Worm (Caenorhabditis elegans) whole organism, mixed stage, embryonic: Measurements from ENCODE around the gene C13A2.9.
A peak's percentile ranks its signal among the peaks of the same experiment; 100 is the strongest.

ENCODE experiments used
- ceh-43 ChIP-seq: fragments of 200-800 bp; sonication (Bioruptor generic); optimal IDR thresholded peaks from 2 replicates; lab custom pipeline; 2018; ENCODE audit warnings: mild to moderate bottlenecking, missing genetic modification characterization, moderate library complexity, missing compliant biosample characterization
- ces-1 ChIP-seq: fragments of 150-350 bp; optimal IDR thresholded peaks from 2 replicates; lab custom pipeline; 2014; ENCODE audit warnings: missing biosample characterization, missing genetic modification reagents, missing genetic modification characterization
- drap-1 ChIP-seq: fragments of 200-800 bp; sonication (Bioruptor generic); optimal IDR thresholded peaks from 3 replicates; lab custom pipeline; 2018; ENCODE audit warnings: mild to moderate bottlenecking, missing genetic modification characterization, missing compliant biosample characterization
- mep-1 ChIP-seq: fragments of 150-350 bp; optimal IDR thresholded peaks from 2 replicates; lab custom pipeline; 2017; ENCODE audit warnings: missing biosample characterization, missing genetic modification reagents, missing genetic modification characterization, inconsistent platforms
- nhr-12 ChIP-seq: fragments of 150-350 bp; optimal IDR thresholded peaks from 2 replicates; lab custom pipeline; 2014; ENCODE audit warnings: missing biosample characterization, missing genetic modification characterization
- nhr-28 ChIP-seq: fragments of 150-350 bp; optimal IDR thresholded peaks from 2 replicates; lab custom pipeline; 2014; ENCODE audit warnings: missing biosample characterization, missing genetic modification characterization
- nhr-76 ChIP-seq: sonication (generic microtip); optimal IDR thresholded peaks from 2 replicates; lab custom pipeline; 2017; ENCODE audit warnings: missing biosample characterization, missing genetic modification characterization
- sem-2 ChIP-seq: fragments of 200-800 bp; sonication (Bioruptor generic); optimal IDR thresholded peaks from 2 replicates; lab custom pipeline; 2018; ENCODE audit warnings: mild to moderate bottlenecking, missing genetic modification characterization, missing compliant biosample characterization
- unc-62 ChIP-seq: fragments of 150-350 bp; optimal IDR thresholded peaks from 2 replicates; lab custom pipeline; 2014; ENCODE audit warnings: missing biosample characterization, missing genetic modification reagents, missing genetic modification characterization
- ztf-11 ChIP-seq: fragments of 150-350 bp; optimal IDR thresholded peaks from 2 replicates; lab custom pipeline; 2014; ENCODE audit warnings: missing biosample characterization, missing genetic modification characterization

ce11 chrV:7237133-7237532, 26.8 kb downstream of the C13A2.9 start, which contains the start of gene hyls-1:
- TF ChIP-seq mep-1, result peak; percentile 64
- no peak for TF ChIP-seq nhr-12 (tag; lab: Kevin White, UChicago)
- no peak for TF ChIP-seq unc-62 (GFP tag; lab: Kevin White, UChicago)
- TF ChIP-seq nhr-76 (tag; lab: Kevin White, UChicago), result no peak
- TF ChIP-seq nhr-28 (tag; lab: Kevin White, UChicago), result no peak
- no peak for TF ChIP-seq sem-2
- no peak for TF ChIP-seq ztf-11 (tag; lab: Kevin White, UChicago)
- TF ChIP-seq ces-1 (GFP tag; lab: Kevin White, UChicago), result peak; percentile 73
- TF ChIP-seq ceh-43 (GFP tag; lab: Kevin White, UChicago), result no peak
- no peak for TF ChIP-seq drap-1 (GFP tag; lab: Kevin White, UChicago)
